Fruit fly (Drosophila melanogaster): ENCODE data around the gene CG31115.

- TF ChIP-seq CG8478 (optimal IDR thresholded peaks at IDR 0.05) = no peak
- no peak for TF ChIP-seq CTCF (optimal IDR thresholded peaks at IDR 0.05)
Measured at dm6 chr3R:25078665-25079064, 41.9 kb downstream of the CG31115 start.

Measured in S2 (cell line).